Worm (Caenorhabditis elegans) whole organism, L2 larva: ENCODE data around the gene srr-6.

Source experiments
- F13H6.1 ChIP-seq: sonication (generic microtip); optimal IDR thresholded peaks from 2 replicates; lab custom pipeline; 2016; ENCODE audit warnings: missing genetic modification characterization, missing compliant biosample characterization
- R02D3.7 ChIP-seq: fragments of 150-350 bp; optimal IDR thresholded peaks from 2 replicates; lab custom pipeline; 2014; ENCODE audit warnings: missing biosample characterization, missing genetic modification characterization
- aly-2 ChIP-seq: fragments of 150-350 bp; optimal IDR thresholded peaks from 2 replicates; lab custom pipeline; 2014; ENCODE audit warnings: missing biosample characterization, missing genetic modification characterization
- blmp-1 ChIP-seq: sonication (generic microtip); optimal IDR thresholded peaks from 2 replicates; lab custom pipeline; 2017; ENCODE audit warnings: missing genetic modification characterization, mild to moderate bottlenecking, missing compliant biosample characterization, antibody characterized with exemption, moderate library complexity; ENCODE audit not compliant: insufficient read depth
- egl-27 ChIP-seq: sonication (generic microtip); optimal IDR thresholded peaks from 3 replicates; lab custom pipeline; 2017; ENCODE audit warnings: missing biosample characterization, missing genetic modification reagents, missing genetic modification characterization
- elt-1 ChIP-seq: fragments of 150-350 bp; optimal IDR thresholded peaks from 2 replicates; lab custom pipeline; 2014; ENCODE audit warnings: missing biosample characterization, missing genetic modification characterization
- elt-3 ChIP-seq: sonication (generic microtip); optimal IDR thresholded peaks from 2 replicates; lab custom pipeline; 2017; ENCODE audit warnings: missing biosample characterization, missing genetic modification characterization
- lsy-2 ChIP-seq, 2 experiments: fragments of 150-350 bp in 1 of 2; sonication (generic microtip) in 1 of 2; optimal IDR thresholded peaks; 2 replicates each; lab custom pipeline; 2014 to 2017; ENCODE audit warnings: missing biosample characterization in 2 of 2, missing genetic modification characterization in 2 of 2
- mdl-1 ChIP-seq, 2 experiments: fragments of 150-350 bp in 1 of 2; sonication (generic microtip) in 1 of 2; optimal IDR thresholded peaks; 2 replicates each; lab custom pipeline; 2017; ENCODE audit warnings: missing biosample characterization in 2 of 2, missing genetic modification characterization in 2 of 2
- nhr-12 ChIP-seq: fragments of 150-350 bp; optimal IDR thresholded peaks from 2 replicates; lab custom pipeline; 2014; ENCODE audit warnings: missing biosample characterization, missing genetic modification characterization
- nhr-237 ChIP-seq: fragments of 150-350 bp; optimal IDR thresholded peaks from 2 replicates; lab custom pipeline; 2014; ENCODE audit warnings: missing biosample characterization, missing genetic modification characterization
- nhr-6 ChIP-seq: fragments of 150-350 bp; optimal IDR thresholded peaks from 2 replicates; lab custom pipeline; 2014; ENCODE audit warnings: missing biosample characterization, missing genetic modification characterization
- snpc-4 ChIP-seq: fragments of 150-350 bp; optimal IDR thresholded peaks from 2 replicates; lab custom pipeline; 2014; ENCODE audit warnings: missing biosample characterization, missing genetic modification characterization
- unc-62 ChIP-seq: fragments of 150-350 bp; optimal IDR thresholded peaks from 2 replicates; lab custom pipeline; 2014; ENCODE audit warnings: missing biosample characterization, missing genetic modification reagents, missing genetic modification characterization

DNA sequence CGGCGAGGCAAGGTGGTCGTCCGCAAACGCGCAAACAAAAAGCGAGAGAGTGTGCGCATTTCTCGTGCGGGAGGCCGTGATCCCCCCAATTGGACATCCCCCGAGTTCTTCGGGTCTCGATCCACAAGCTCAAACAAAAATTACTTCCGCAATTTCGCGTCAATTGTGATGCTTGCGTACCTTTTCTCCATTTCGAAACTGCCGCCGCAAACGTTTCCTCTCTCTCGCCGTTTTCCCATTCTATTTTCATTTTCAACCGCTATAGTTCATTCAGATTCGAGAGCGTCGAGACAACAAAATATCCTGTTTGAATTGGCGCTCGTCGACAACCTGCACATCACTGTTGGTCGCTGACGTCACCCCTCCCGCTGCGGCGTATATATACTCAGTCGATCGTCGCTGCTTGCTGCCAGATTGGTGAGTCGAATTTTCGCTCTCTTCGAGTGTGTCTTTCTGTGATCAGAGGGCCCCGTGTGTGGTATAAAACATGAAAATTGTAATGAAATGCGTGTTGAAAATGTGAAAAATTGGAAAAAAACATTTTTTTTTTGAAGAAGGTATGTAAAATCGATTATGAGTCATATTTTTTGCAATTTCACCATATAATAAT is 36.8 kb downstream of the srr-6 start, which contains the start of the genes pqn-51 and K11D12.14:
- no peak for TF ChIP-seq elt-1 (tag; lab: Kevin White, UChicago)
- TF ChIP-seq snpc-4 (tag; lab: Kevin White, UChicago): peak; percentile 81
- peak in 1 of 2 experiments; percentile 59 for TF ChIP-seq mdl-1 (tag; optimal IDR thresholded peaks at IDR 0.05; lab: Kevin White, UChicago)
- no peak for TF ChIP-seq elt-3 (tag; lab: Kevin White, UChicago)
- peak; percentile 35 for TF ChIP-seq unc-62 (GFP tag; lab: Kevin White, UChicago)
- peak; percentile 86 for TF ChIP-seq egl-27 (tag; lab: Kevin White, UChicago)
- TF ChIP-seq nhr-12: no peak
- TF ChIP-seq lsy-2 (tag; optimal IDR thresholded peaks at IDR 0.05; lab: Kevin White, UChicago): peak; percentile 79 to 93
- TF ChIP-seq blmp-1: peak; percentile 79
- peak; percentile 61 for TF ChIP-seq nhr-237
- TF ChIP-seq R02D3.7 (tag; lab: Kevin White, UChicago): peak; percentile 1
- TF ChIP-seq nhr-6 (tag; lab: Kevin White, UChicago): peak; percentile 88
- no peak for TF ChIP-seq aly-2 (tag; lab: Kevin White, UChicago)
- peak; percentile 98 for TF ChIP-seq F13H6.1 (tag; lab: Kevin White, UChicago)
